Fruit fly (Drosophila melanogaster): Measurements from ENCODE around the gene ttm3.

ttm3 gene

dm6 chr2L:22079332-22079731 is at the start of gene ttm3:
TSS of gene ttm3 (plus strand) at chr2L:22079632.
- no peak for TF ChIP-seq CG17801 (GFP tag; optimal IDR thresholded peaks at IDR 0.05; ENCODE audit: partially characterized antibody)

- no peak for TF ChIP-seq CG17801 (GFP tag; optimal IDR thresholded peaks at IDR 0.05; ENCODE audit: partially characterized antibody)
Measured at dm6 chr2L:22036877-22037276, 42.6 kb upstream of the ttm3 start.

dm6 chr2L:22037560-22037959 is 41.9 kb upstream of the ttm3 start, which contains the start of gene Grl40a:
TSS of gene Grl40a (plus strand) at chr2L:22037860.
- no peak for TF ChIP-seq CG17801 (GFP tag; optimal IDR thresholded peaks at IDR 0.05; ENCODE audit: partially characterized antibody)

dm6 chr2L:22043777-22044176 is 35.7 kb upstream of the ttm3 start, which contains the start of gene CG31601:
TSS of gene CG31601 (minus strand) at chr2L:22043877.
- no peak for TF ChIP-seq CG17801 (GFP tag; optimal IDR thresholded peaks at IDR 0.05; ENCODE audit: partially characterized antibody)

dm6 chr2L:22054202-22054601 is 25.2 kb upstream of the ttm3 start, which contains the start of gene CG34173:
TSS of gene CG34173 (minus strand) at chr2L:22054302.
- TF ChIP-seq CG17801 (GFP tag; optimal IDR thresholded peaks at IDR 0.05; ENCODE audit: partially characterized antibody) = no peak

dm6 chr2L:22059852-22060251 is 19.6 kb upstream of the ttm3 start:
- no peak for TF ChIP-seq CG17801 (GFP tag; optimal IDR thresholded peaks at IDR 0.05; ENCODE audit: partially characterized antibody)

- TF ChIP-seq CG17801 (GFP tag; optimal IDR thresholded peaks at IDR 0.05; ENCODE audit: partially characterized antibody) = no peak
Measured at dm6 chr2L:22065243-22065642, 14.2 kb upstream of the ttm3 start, which contains the start of gene CG42597. TSS of gene CG42597 (minus strand) at chr2L:22065343.

- TF ChIP-seq CG17801 (GFP tag; optimal IDR thresholded peaks at IDR 0.05; ENCODE audit: partially characterized antibody) = no peak
Measured at dm6 chr2L:22070844-22071243, 8.6 kb upstream of the ttm3 start, which contains the start of gene tplus3a. TSS of gene tplus3a (plus strand) at chr2L:22071144.

dm6 chr2L:22104301-22104700 is 24.9 kb downstream of the ttm3 start, which contains the start of gene tplus3b:
TSS of gene tplus3b (minus strand) at chr2L:22104401.
- no peak for TF ChIP-seq CG17801 (GFP tag; optimal IDR thresholded peaks at IDR 0.05; ENCODE audit: partially characterized antibody)

- TF ChIP-seq CG17801 (GFP tag; optimal IDR thresholded peaks at IDR 0.05; ENCODE audit: partially characterized antibody) = no peak
Measured at dm6 chr2L:22105412-22105811, 26.0 kb downstream of the ttm3 start, which contains the start of gene CG15219. TSS of gene CG15219 (minus strand) at chr2L:22105512.

dm6 chr2L:22107204-22107603 is 27.8 kb downstream of the ttm3 start, which contains the start of gene CG10834:
TSS of gene CG10834 (minus strand) at chr2L:22107304.
- no peak for TF ChIP-seq CG17801 (GFP tag; optimal IDR thresholded peaks at IDR 0.05; ENCODE audit: partially characterized antibody)

- no peak for TF ChIP-seq CG17801 (GFP tag; optimal IDR thresholded peaks at IDR 0.05; ENCODE audit: partially characterized antibody)
Measured at dm6 chr2L:22108664-22109063, 29.2 kb downstream of the ttm3 start, which contains the start of gene CG6675. TSS of gene CG6675 (plus strand) at chr2L:22108964.

- TF ChIP-seq CG17801 (GFP tag; optimal IDR thresholded peaks at IDR 0.05; ENCODE audit: partially characterized antibody) = no peak
Measured at dm6 chr2L:22120871-22121388, 41.5 kb downstream of the ttm3 start, which contains the start of gene CG3651. TSS of gene CG3651 (plus strand) at chr2L:22121338.

- TF ChIP-seq CG17801 (GFP tag; optimal IDR thresholded peaks at IDR 0.05; ENCODE audit: partially characterized antibody) = no peak
Measured at dm6 chr2L:22121651-22122165, 42.3 kb downstream of the ttm3 start.

- TF ChIP-seq CG17801 (GFP tag; optimal IDR thresholded peaks at IDR 0.05; ENCODE audit: partially characterized antibody) = no peak
Measured at dm6 chr2L:22129581-22130300, 50.3 kb downstream of the ttm3 start, which contains the start of gene CycK. TSS of gene CycK (minus strand) at chr2L:22130142.

All from ovary, adult (tissue).